Fruit fly (Drosophila melanogaster): ENCODE data around the gene CG33722.

Gene CG33722

DNA sequence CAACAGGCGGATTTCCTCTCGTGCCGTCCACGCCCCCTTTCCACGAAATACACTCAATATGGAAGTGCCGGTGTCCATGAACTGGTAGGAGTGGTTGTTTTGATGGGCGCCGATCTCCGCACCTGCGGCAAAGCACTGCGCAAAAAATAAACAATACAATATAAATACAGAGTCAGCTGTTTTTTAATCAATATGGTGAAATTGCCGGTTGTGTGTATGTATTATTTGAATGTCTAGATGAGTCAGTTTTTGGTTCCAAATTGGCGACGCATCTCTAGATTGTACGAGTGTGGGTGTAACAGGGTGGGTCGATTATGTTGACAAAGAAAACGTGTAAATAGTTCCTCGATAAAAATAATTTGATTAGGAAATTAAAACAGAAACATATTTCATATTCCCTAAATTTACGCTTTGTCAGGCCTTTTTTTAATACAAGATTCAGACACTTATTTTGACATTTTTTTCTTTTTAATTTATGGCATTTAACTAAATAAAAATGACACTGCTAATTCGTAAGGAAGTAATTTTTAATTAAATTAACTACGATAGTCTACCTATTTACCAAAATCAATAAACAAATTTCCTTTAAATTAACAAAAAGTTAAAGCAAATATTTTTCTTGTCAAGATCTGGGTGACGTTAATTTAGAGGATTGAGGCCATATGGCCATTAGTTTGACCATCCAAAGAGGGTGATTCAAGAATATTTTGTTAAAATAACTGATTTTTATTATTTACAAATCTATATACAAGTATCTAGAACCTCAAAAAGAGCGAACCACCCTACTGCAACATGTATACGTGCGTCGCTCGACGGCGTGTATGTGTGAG lies 4.2 kb upstream of the CG33722 start (continued):
- TF ChIP-seq Ets97D (GFP tag; optimal IDR thresholded peaks at IDR 0.05) (no peak), bowl (GFP tag; IDR thresholded peaks at IDR 0.05) (no peak), jigr1 (GFP tag; IDR thresholded peaks at IDR 0.05) (no peak), CG4282 (GFP tag; optimal IDR thresholded peaks at IDR 0.05) (no peak), CG11504 (tag; optimal IDR thresholded peaks at IDR 0.05) (peak; percentile 94), B-H1 (GFP tag; IDR thresholded peaks at IDR 0.05) (peak; percentile 61; the same call in 2 of the 3 replicates), scrt (GFP tag; optimal IDR thresholded peaks at IDR 0.05) (peak; percentile 79), CG7963 (GFP tag; IDR thresholded peaks at IDR 0.05; ENCODE audit: partially characterized antibody) (no peak), CTCF (GFP tag; optimal IDR thresholded peaks at IDR 0.05) (peak; percentile 47), CG3407 (GFP tag; optimal IDR thresholded peaks at IDR 0.05) (peak; percentile 80), abd-A (tag; optimal IDR thresholded peaks at IDR 0.05) (no peak), CG1647 (GFP tag; optimal IDR thresholded peaks at IDR 0.05) (peak; percentile 47), CG2712 (tag; optimal IDR thresholded peaks at IDR 0.05) (peak; percentile 90), hbn (GFP tag; IDR thresholded peaks at IDR 0.05; ENCODE audit: partially characterized antibody) (no peak), gro (GFP tag; optimal IDR thresholded peaks at IDR 0.05) (peak; percentile 52), CG2129 (GFP tag; IDR thresholded peaks at IDR 0.05; ENCODE audit: partially characterized antibody) (no peak), prd (optimal IDR thresholded peaks at IDR 0.05) (no peak), prd (GFP tag; IDR thresholded peaks at IDR 0.05) (peak; percentile 73), Sox100B (GFP tag; optimal IDR thresholded peaks at IDR 0.05) (peak; percentile 98), CG17802 (tag; optimal IDR thresholded peaks at IDR 0.05) (peak; percentile 61), Trl (optimal IDR thresholded peaks at IDR 0.05) (no peak), Trl (GFP tag; optimal IDR thresholded peaks at IDR 0.05) (peak; percentile 75), ERR (GFP tag; optimal IDR thresholded peaks at IDR 0.05) (no peak), HLH4C (GFP tag; IDR thresholded peaks at IDR 0.05; ENCODE audit: partially characterized antibody) (no peak), pho (GFP tag; optimal IDR thresholded peaks at IDR 0.05) (peak; percentile 87), yki (optimal IDR thresholded peaks at IDR 0.05) (no peak), MESR4 (GFP tag; optimal IDR thresholded peaks at IDR 0.05) (no peak), chm (GFP tag; IDR thresholded peaks at IDR 0.05) (peak; percentile 75), CG2875 (GFP tag; optimal IDR thresholded peaks at IDR 0.05) (peak; percentile 84), pum (GFP tag; optimal IDR thresholded peaks at IDR 0.05) (peak; percentile 41), Tbp (GFP tag; optimal IDR thresholded peaks at IDR 0.05) (no peak), CG34422 (GFP tag; IDR thresholded peaks at IDR 0.05) (peak; percentile 64), CG9609 (GFP tag; optimal IDR thresholded peaks at IDR 0.05) (peak; percentile 75), tin (GFP tag; optimal IDR thresholded peaks at IDR 0.05) (peak; percentile 82), psq (GFP tag; optimal IDR thresholded peaks at IDR 0.05) (peak; percentile 61), ttk (GFP tag; IDR thresholded peaks at IDR 0.05) (peak; percentile 51), CG1024 (GFP tag; IDR thresholded peaks at IDR 0.05) (peak; percentile 36), CG3726 (GFP tag; IDR thresholded peaks at IDR 0.05) (peak; percentile 62; the same call in 1 of the 3 replicates), Doc3 (GFP tag; IDR thresholded peaks at IDR 0.05; ENCODE audit: partially characterized antibody) (no peak), gce (GFP tag; IDR thresholded peaks at IDR 0.05) (0 out of 3 replicates have a peak, but pooled peaks have one; percentile 22), lbe (GFP tag; optimal IDR thresholded peaks at IDR 0.05) (peak; percentile 56), CG2199 (GFP tag; IDR thresholded peaks at IDR 0.05) (no peak), Asciz (GFP tag; optimal IDR thresholded peaks at IDR 0.05) (peak; percentile 94), B-H2 (GFP tag; optimal IDR thresholded peaks at IDR 0.05) (peak; percentile 89), CG13775 (GFP tag; optimal IDR thresholded peaks at IDR 0.05) (peak; percentile 96), CG10431 (GFP tag; optimal IDR thresholded peaks at IDR 0.05) (peak; percentile 83), CG15601 (tag; optimal IDR thresholded peaks at IDR 0.05) (peak; percentile 86), CG9932 (GFP tag; IDR thresholded peaks at IDR 0.05) (peak; percentile 74), Bdp1 (GFP tag; optimal IDR thresholded peaks at IDR 0.05) (peak; percentile 59), CG4404 (GFP tag; IDR thresholded peaks at IDR 0.05) (peak; percentile 56), CG12236 (GFP tag; optimal IDR thresholded peaks at IDR 0.05) (peak; percentile 76)
